Fruit fly (Drosophila melanogaster): ENCODE measurements around the gene Acp36DE.

Acp36DE gene

dm6 chr2L:18358928-18359327, at the start of gene Acp36DE:
TSS of gene Acp36DE (minus strand) at chr2L:18359028.
- TF ChIP-seq psq (optimal IDR thresholded peaks at IDR 0.05) (no peak), Myc (optimal IDR thresholded peaks at IDR 0.05) (no peak), ttk (optimal IDR thresholded peaks at IDR 0.05) (no peak)

DNA sequence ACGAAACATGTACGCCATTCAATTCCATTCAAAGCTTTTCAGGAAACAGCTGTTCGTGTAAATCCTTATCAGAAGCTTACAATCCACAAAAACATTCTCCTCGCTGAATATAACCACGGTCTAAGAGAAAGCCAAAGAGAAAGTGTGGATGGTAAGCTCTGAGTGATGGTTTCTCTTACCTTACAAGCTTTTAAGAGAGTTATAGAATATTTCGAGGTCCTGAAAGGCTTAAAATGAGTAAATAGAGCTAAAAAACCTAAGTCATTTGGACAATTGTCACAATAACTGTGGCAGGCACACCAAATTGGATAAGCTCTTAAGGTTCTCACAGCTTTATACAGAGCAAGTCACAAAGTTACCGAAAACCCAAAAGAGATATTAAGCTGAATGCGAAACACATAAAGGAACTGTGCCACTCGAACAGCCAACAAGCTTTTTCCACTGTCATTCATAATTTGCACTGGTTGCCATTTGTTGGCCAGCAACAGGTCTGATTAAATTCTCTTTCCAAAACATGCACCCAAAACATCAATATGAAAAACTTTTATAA, 36.5 kb upstream of the Acp36DE start:
- TF ChIP-seq ttk (optimal IDR thresholded peaks at IDR 0.05), result no peak
- TF ChIP-seq psq (optimal IDR thresholded peaks at IDR 0.05), result no peak
- no peak for TF ChIP-seq Myc (optimal IDR thresholded peaks at IDR 0.05)
- TF ChIP-seq Sin3A (optimal IDR thresholded peaks at IDR 0.05), result no peak
- no peak for TF ChIP-seq h (optimal IDR thresholded peaks at IDR 0.05)
- TF ChIP-seq insv (optimal IDR thresholded peaks at IDR 0.05), result no peak

DNA sequence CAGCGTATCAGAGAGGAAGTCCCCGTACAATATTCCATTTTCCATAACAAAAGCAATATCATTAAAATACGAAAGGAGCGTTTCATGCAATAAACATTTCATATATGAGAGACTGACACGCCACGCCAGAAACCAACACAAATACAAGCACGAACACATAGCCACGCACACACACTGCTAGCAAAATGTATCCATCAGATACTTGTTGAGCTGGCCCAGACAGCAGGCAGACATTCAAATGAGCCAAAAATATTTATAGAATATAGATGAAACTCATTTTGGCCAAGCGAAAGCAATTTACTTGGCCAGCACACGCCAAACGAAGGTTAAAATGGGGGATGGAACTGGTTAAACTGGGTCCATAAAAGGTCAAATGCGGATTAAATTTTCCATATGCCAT, 31.2 kb upstream of the Acp36DE start:
- TF ChIP-seq Myc (optimal IDR thresholded peaks at IDR 0.05) (no peak), Sin3A (optimal IDR thresholded peaks at IDR 0.05) (no peak), psq (optimal IDR thresholded peaks at IDR 0.05) (no peak), h (optimal IDR thresholded peaks at IDR 0.05) (no peak), ttk (optimal IDR thresholded peaks at IDR 0.05) (no peak), insv (optimal IDR thresholded peaks at IDR 0.05) (no peak)

- TF ChIP-seq insv (optimal IDR thresholded peaks at IDR 0.05), result no peak
- no peak for TF ChIP-seq Sin3A (optimal IDR thresholded peaks at IDR 0.05)
- no peak for TF ChIP-seq ttk (optimal IDR thresholded peaks at IDR 0.05)
- TF ChIP-seq Myc (optimal IDR thresholded peaks at IDR 0.05), result no peak
- TF ChIP-seq psq (optimal IDR thresholded peaks at IDR 0.05), result no peak
- no peak for TF ChIP-seq h (optimal IDR thresholded peaks at IDR 0.05)
Observed at dm6 chr2L:18387749-18388148, 28.9 kb upstream of the Acp36DE start.

DNA sequence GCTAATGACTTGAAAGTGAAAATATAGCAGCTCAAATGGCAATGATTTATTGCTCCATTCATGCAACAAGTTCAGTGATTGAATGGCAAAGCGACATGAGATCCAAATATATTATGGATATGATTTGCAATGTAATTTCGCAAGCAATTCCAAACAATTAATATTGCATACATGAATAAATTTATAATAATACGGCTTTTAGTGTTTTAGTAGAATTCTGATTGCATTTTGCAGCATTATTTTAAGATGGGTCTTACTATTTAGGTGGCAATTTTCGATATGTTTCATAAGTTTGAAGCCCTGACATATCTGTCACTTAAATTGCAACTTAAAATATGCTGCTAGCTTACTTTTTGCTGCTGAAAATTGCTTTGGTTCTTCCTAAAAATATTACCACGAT, 19.5 kb upstream of the Acp36DE start, which contains the start of gene CG34171:
Gene CG34171 (plus strand): TSS at position 301 of the 400 bp plus-strand sequence.
- TF ChIP-seq insv (optimal IDR thresholded peaks at IDR 0.05), result no peak
- TF ChIP-seq Sin3A (optimal IDR thresholded peaks at IDR 0.05), result no peak

DNA sequence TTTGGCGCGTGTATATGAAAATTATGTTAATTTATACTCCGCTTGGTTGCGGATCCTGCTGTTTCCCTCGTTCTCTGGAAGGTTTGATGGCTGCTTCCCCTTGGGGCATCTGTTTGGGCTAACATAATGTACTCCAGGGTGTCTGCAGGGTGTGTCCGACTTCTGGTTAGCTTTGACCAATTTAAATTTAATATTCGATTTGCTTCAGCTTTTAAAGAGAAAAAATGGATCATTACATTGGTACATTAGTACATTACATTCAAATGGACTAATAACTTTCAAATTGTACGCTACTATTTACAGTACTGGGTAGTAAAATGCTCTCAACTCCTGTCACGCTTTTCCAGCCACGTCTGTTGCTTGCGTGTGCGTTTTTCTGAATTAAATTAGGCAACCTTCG, 18.3 kb upstream of the Acp36DE start:
- TF ChIP-seq psq (optimal IDR thresholded peaks at IDR 0.05) (no peak), h (optimal IDR thresholded peaks at IDR 0.05) (no peak), Myc (optimal IDR thresholded peaks at IDR 0.05) (no peak), ttk (optimal IDR thresholded peaks at IDR 0.05) (no peak), insv (optimal IDR thresholded peaks at IDR 0.05) (no peak), Sin3A (optimal IDR thresholded peaks at IDR 0.05) (no peak)

DNA sequence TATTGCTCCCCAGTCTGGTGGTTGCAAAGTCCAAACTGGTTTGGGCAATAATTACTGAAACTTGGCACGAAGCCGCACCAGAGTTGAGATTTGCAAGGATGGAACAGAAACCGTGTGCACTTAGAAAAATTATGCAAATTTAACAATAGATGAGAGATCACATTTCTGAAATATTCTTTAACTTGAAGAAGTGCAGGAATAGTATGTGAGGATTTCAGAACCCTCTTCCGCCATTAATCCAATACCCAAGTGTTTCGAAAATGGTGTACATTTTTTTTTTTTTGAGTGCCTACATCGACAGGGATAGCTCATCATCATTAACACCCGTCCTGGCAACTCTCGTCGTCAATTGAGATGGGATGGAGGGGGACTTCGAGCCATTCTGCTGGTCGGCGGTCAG, 13.3 kb upstream of the Acp36DE start:
- TF ChIP-seq h (optimal IDR thresholded peaks at IDR 0.05), result no peak
- no peak for TF ChIP-seq Myc (optimal IDR thresholded peaks at IDR 0.05)
- TF ChIP-seq Sin3A (optimal IDR thresholded peaks at IDR 0.05), result no peak
- TF ChIP-seq psq (optimal IDR thresholded peaks at IDR 0.05), result no peak
- TF ChIP-seq insv (optimal IDR thresholded peaks at IDR 0.05), result no peak
- no peak for TF ChIP-seq ttk (optimal IDR thresholded peaks at IDR 0.05)

- TF ChIP-seq ttk (optimal IDR thresholded peaks at IDR 0.05) (no peak), insv (optimal IDR thresholded peaks at IDR 0.05) (no peak), Myc (optimal IDR thresholded peaks at IDR 0.05) (no peak), Sin3A (optimal IDR thresholded peaks at IDR 0.05) (no peak), h (optimal IDR thresholded peaks at IDR 0.05) (no peak), psq (optimal IDR thresholded peaks at IDR 0.05) (no peak)
Observed at dm6 chr2L:18370817-18371216, 12.0 kb upstream of the Acp36DE start.

DNA sequence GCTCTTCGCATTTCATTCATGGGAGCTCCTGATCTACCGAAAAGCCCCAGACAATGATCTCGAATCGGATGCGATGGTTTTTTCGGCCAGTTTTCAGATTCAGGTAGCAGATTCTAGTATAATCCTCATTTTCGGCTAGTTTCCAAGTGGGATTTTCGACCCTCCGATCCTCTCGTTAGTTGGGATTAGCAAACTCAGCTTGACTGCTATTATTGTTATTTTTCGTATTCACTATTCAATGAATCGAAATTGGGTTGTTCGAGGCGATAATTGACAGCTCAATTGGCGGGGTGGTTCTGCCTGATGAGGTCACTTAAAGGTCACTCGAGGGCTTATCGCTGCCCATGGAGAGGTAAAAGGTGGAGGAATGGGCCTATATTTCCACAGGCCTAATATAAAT, 10.8 kb upstream of the Acp36DE start:
- TF ChIP-seq Myc (optimal IDR thresholded peaks at IDR 0.05), result no peak
- TF ChIP-seq insv (optimal IDR thresholded peaks at IDR 0.05), result no peak
- TF ChIP-seq Sin3A (optimal IDR thresholded peaks at IDR 0.05), result no peak
- no peak for TF ChIP-seq ttk (optimal IDR thresholded peaks at IDR 0.05)

dm6 chr2L:18364358-18364757, 5.5 kb upstream of the Acp36DE start:
- TF ChIP-seq Myc (optimal IDR thresholded peaks at IDR 0.05) (no peak), Sin3A (optimal IDR thresholded peaks at IDR 0.05) (no peak), ttk (optimal IDR thresholded peaks at IDR 0.05) (no peak), insv (optimal IDR thresholded peaks at IDR 0.05) (no peak), h (optimal IDR thresholded peaks at IDR 0.05) (no peak), psq (optimal IDR thresholded peaks at IDR 0.05) (no peak)

- TF ChIP-seq ttk (optimal IDR thresholded peaks at IDR 0.05) (no peak), h (optimal IDR thresholded peaks at IDR 0.05) (no peak)
Observed at dm6 chr2L:18361164-18361563, 2.3 kb upstream of the Acp36DE start.

dm6 chr2L:18358032-18358431, 796 bp downstream of the Acp36DE start:
- TF ChIP-seq psq (optimal IDR thresholded peaks at IDR 0.05) (no peak), insv (optimal IDR thresholded peaks at IDR 0.05) (no peak), Sin3A (optimal IDR thresholded peaks at IDR 0.05) (no peak), h (optimal IDR thresholded peaks at IDR 0.05) (no peak), Myc (optimal IDR thresholded peaks at IDR 0.05) (no peak), ttk (optimal IDR thresholded peaks at IDR 0.05) (no peak)

dm6 chr2L:18355550-18355949, 3.3 kb downstream of the Acp36DE start:
- TF ChIP-seq ttk (optimal IDR thresholded peaks at IDR 0.05), result no peak
- TF ChIP-seq psq (optimal IDR thresholded peaks at IDR 0.05), result no peak
- no peak for TF ChIP-seq Myc (optimal IDR thresholded peaks at IDR 0.05)
- no peak for TF ChIP-seq Sin3A (optimal IDR thresholded peaks at IDR 0.05)
- no peak for TF ChIP-seq h (optimal IDR thresholded peaks at IDR 0.05)
- TF ChIP-seq insv (optimal IDR thresholded peaks at IDR 0.05), result no peak

DNA sequence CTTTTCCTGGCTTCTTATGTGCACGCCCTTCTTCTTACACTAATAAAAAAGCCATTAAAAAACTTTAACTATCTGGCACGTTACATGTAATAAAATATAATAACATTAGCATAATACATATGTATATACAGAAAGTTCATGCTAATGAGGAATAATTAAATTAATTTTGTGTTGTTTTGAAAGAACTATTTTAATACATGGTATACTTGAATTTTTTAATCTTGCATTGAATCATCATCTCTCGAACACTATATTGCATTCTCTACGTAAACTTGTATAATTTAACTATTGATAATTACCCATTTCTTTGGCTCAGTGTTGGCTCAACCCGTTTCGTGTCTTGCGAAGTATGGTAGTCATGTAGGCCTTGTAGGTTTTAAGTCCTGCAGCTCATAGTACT, 6.0 kb downstream of the Acp36DE start:
- TF ChIP-seq ttk (optimal IDR thresholded peaks at IDR 0.05) (no peak), h (optimal IDR thresholded peaks at IDR 0.05) (no peak), Sin3A (optimal IDR thresholded peaks at IDR 0.05) (no peak)

Data from Kc167 (cell line).